Fruit fly (Drosophila melanogaster): ENCODE results near the gene CG11089.

DNA sequence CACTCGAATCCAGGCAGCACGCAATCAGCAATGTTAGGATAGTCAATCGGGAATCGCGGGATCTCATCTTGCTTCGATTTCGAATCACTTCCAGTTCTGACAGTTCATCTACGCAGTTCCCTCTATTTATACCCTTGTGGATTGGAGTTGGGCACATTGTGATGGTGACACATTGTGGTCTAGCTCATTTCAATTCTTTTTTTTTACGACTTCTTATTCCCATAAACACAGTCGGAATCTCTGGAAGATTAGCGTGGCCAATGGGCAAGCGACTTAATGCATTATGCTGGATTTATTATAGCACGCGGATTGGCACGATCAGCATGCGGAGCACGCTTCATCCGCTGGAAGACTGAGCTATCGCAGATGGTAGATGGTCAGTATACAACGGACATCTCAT, 14.8 kb upstream of the CG11089 start, which contains the start of gene CG13640:
- no peak for TF ChIP-seq HLH106 (tag; optimal IDR thresholded peaks at IDR 0.05)
- TF ChIP-seq Dif (GFP tag; optimal IDR thresholded peaks at IDR 0.05; ENCODE audit: partially characterized antibody), result no peak
- TF ChIP-seq psq (GFP tag; optimal IDR thresholded peaks at IDR 0.05), result no peak
- TF ChIP-seq OdsH (GFP tag; optimal IDR thresholded peaks at IDR 0.05), result no peak
- TF ChIP-seq Hnf4 (GFP tag; optimal IDR thresholded peaks at IDR 0.05), result no peak
- no peak for TF ChIP-seq tai (GFP tag; optimal IDR thresholded peaks at IDR 0.05)
- TF ChIP-seq Rel (GFP tag; optimal IDR thresholded peaks at IDR 0.05), result no peak
- no peak for TF ChIP-seq Rel (tag; optimal IDR thresholded peaks at IDR 0.05)
- no peak for TF ChIP-seq pan (optimal IDR thresholded peaks at IDR 0.05)
